Fruit fly (Drosophila melanogaster) whole organism: ENCODE measurements around the gene CG33689.

Source experiments
- EcR ChIP-seq, 2 experiments: fragments of >200 bp; optimal IDR thresholded peaks; 2 replicates each; lab custom pipeline; 2017; ENCODE audit warnings: missing biosample characterization in 2 of 2, missing genetic modification characterization in 2 of 2, missing genetic modification reagents in 2 of 2
- psq ChIP-seq: fragments of >200 bp; optimal IDR thresholded peaks from 2 replicates; lab custom pipeline; 2017

The CG33689 gene

dm6 chr3L:16241296-16241695 lies 41.3 kb downstream of the CG33689 start:
- TF ChIP-seq EcR (GFP tag; optimal IDR thresholded peaks at IDR 0.05; lab: Kevin White, UChicago): peak in 1 of 2 experiments; percentile 61
- no peak for TF ChIP-seq psq (lab: Kevin White, UChicago)
